Worm (Caenorhabditis elegans) whole organism, young adult: ENCODE measurements around the gene F43C11.11.

Source experiments
- F10E7.11 ChIP-seq: sonication (generic microtip); optimal IDR thresholded peaks from 2 replicates; lab custom pipeline; 2017; ENCODE audit warnings: mild to moderate bottlenecking, missing genetic modification characterization, moderate library complexity, missing compliant biosample characterization
- F57A8.1 ChIP-seq: fragments of 200-800 bp; sonication (Bioruptor generic); optimal IDR thresholded peaks from 2 replicates; lab custom pipeline; 2018; ENCODE audit warnings: mild to moderate bottlenecking, missing genetic modification characterization, moderate library complexity, missing compliant biosample characterization
- attf-3 ChIP-seq: fragments of 200-800 bp; sonication (Bioruptor generic); conservative IDR thresholded peaks from 2 replicates; pipeline ENCODE4 v1.3.6; 2022; ENCODE audit warnings: missing genetic modification reagents, missing genetic modification characterization, missing compliant biosample characterization
- die-1 ChIP-seq: sonication (generic microtip); optimal IDR thresholded peaks from 2 replicates; lab custom pipeline; 2016; ENCODE audit warnings: missing genotype, mild to moderate bottlenecking, missing genetic modification characterization, missing compliant biosample characterization
- sptf-2 ChIP-seq: fragments of 200-800 bp; sonication (Bioruptor generic); optimal IDR thresholded peaks from 2 replicates; lab custom pipeline; 2018; ENCODE audit warnings: mild to moderate bottlenecking, missing genetic modification characterization, missing compliant biosample characterization

DNA sequence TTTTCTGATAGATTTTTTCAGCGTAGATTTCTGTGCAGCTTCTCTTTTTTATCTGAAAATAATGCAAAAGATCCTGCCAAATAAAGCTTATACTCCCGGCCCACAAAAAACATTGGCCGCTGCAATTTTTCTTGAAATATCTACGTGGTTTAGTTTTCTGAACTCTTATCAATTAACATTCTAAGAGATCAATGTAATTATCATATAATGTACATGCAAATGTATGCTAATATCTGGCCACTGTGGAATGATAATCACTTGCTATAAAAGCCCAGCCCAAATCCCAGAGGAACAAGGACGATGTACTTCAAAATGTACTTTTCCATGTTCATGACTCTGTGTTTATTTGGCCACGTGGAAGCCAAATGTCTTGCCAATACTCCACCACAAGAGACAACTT, 9.1 kb downstream of the F43C11.11 start, which contains the start of gene F43C11.2:
- TF ChIP-seq die-1 (tag; lab: Kevin White, UChicago) (no peak), attf-3 (GFP tag; lab: Robert Waterston, UW) (no peak), F57A8.1 (GFP tag; lab: Kevin White, UChicago) (no peak), F10E7.11 (no peak), sptf-2 (no peak)
